Worm (Caenorhabditis elegans): ENCODE data around the gene F55A11.6.

DNA sequence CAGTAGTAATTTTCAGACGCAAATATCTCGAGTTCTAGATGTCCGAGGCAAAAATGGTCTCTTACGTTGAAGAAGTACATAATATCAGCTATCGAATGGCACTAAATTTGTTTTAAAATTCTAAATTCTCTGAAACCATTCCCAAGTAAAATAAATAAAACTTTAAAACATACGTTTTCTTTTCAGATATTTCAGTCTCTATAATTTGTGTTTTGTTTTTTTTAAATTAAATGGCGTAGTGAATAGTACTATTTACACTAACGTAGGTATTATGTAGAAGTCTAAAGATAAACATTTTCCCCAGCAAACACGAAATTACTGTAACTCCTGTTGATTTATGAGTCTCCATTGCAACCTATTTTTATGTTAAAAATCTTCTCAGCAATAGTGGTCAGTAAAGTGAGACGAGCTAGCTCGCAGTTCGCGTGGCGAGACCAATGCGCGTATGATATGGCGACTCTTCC lies 40.7 kb downstream of the F55A11.6 start:
- no peak for TF ChIP-seq zip-8 (tag; optimal IDR thresholded peaks at IDR 0.05)
- TF ChIP-seq lin-32 (GFP tag; optimal IDR thresholded peaks at IDR 0.05) = no peak
- no peak for TF ChIP-seq unc-62 (GFP tag; optimal IDR thresholded peaks at IDR 0.05)
- TF ChIP-seq nhr-237 (tag; optimal IDR thresholded peaks at IDR 0.05) = no peak

All from whole organism, mixed stage, embryonic.